Worm (Caenorhabditis elegans) whole organism, L1 larva: ENCODE data around the gene rabn-5.

ENCODE experiments used
- aha-1 ChIP-seq: fragments of 150-350 bp; optimal IDR thresholded peaks from 2 replicates; lab custom pipeline; 2014; ENCODE audit warnings: missing biosample characterization, missing genetic modification characterization
- efl-1 ChIP-seq, 4 experiments: fragments of 150-350 bp; optimal IDR thresholded peaks in 3 of 4; peaks in 1 of 4; 1 replicate in 1 of 4; 2 replicates in 3 of 4; lab custom pipeline; 2014; ENCODE audit warnings: missing biosample characterization in 2 of 4, missing genetic modification characterization in 2 of 4, missing genetic modification reagents in 2 of 4
- elt-2 ChIP-seq: sonication (generic microtip); optimal IDR thresholded peaks from 2 replicates; lab custom pipeline; 2016; ENCODE audit warnings: missing genetic modification characterization, mild to moderate bottlenecking, inconsistent platforms, missing compliant biosample characterization, missing genetic modification reagents
- nhr-28 ChIP-seq: fragments of 150-350 bp; optimal IDR thresholded peaks from 2 replicates; lab custom pipeline; 2014; ENCODE audit warnings: missing biosample characterization, missing genetic modification characterization
- nhr-47 ChIP-seq: sonication (generic microtip); optimal IDR thresholded peaks from 2 replicates; lab custom pipeline; 2016; ENCODE audit warnings: mild to moderate bottlenecking, missing genetic modification characterization, moderate library complexity, missing compliant biosample characterization
- skn-1 ChIP-seq: fragments of 150-350 bp; optimal IDR thresholded peaks from 2 replicates; lab custom pipeline; 2014; ENCODE audit warnings: missing biosample characterization, missing genetic modification characterization

ce11 chrIII:5839598-5839997 is 24.8 kb upstream of the rabn-5 start:
- TF ChIP-seq nhr-28 (tag; lab: Kevin White, UChicago) (no peak), efl-1 (optimal IDR thresholded peaks at IDR 0.05; lab: Kevin White, UChicago) (no peak), efl-1 (GFP tag; optimal IDR thresholded peaks at IDR 0.05 in 1 of 2; lab: Kevin White, UChicago) (no peak), elt-2 (tag; lab: Kevin White, UChicago) (no peak), nhr-47 (tag; lab: Kevin White, UChicago) (no peak), aha-1 (tag; lab: Kevin White, UChicago) (no peak), skn-1 (tag; lab: Kevin White, UChicago) (no peak)
